Worm (Caenorhabditis elegans): ENCODE data around the gene vrp-1.

vrp-1 gene

DNA sequence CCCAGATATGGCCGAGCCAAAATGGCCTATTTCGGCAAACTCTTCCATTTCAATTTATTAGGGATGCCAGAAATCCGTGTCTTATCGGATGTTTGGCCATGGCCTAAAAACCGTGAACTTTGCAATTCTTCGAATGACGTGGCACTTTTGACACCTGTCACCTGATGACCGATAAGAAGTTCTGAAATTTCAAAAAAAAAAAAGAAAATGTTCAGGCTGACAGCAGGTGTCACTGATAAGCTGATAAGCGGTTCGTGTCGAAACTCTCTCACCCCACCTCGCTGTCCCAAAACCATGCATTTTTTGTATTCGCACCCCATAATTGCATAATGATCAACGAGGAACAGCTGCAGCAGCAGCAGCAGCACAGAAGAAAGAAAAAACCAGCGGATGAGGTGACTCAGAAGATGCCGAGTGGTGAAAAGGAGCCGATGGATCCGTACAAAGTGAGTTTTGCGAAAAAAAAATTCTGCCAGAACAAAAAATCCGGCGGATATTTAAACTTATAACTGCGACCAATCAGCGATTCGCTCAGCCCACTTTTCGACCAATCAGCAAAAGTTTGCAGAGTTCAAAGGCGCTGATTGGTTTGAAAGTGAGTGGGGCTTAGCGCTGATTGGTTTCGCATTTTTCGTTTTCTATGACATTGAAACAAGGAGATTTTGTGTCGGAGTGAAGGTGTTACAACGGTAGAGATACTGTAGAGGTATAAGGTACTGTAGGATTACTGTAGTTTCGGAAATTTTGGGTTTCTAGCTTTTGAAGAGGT, at the start of gene vrp-1, which contains the start of gene Y54G2A.28:
TSS of gene vrp-1 (plus strand) at position 214 of the 769 bp plus-strand sequence.
TSS of gene Y54G2A.28 (minus strand) at position 48 of the 769 bp plus-strand sequence.
- TF ChIP-seq dao-5 (tag; optimal IDR thresholded peaks at IDR 0.05) (no peak), W03F9.2 (tag; optimal IDR thresholded peaks at IDR 0.05) (no peak), him-1 (tag; optimal IDR thresholded peaks at IDR 0.05) (no peak)

- TF ChIP-seq him-1 (tag; optimal IDR thresholded peaks at IDR 0.05), result no peak
- no peak for TF ChIP-seq W03F9.2 (tag; optimal IDR thresholded peaks at IDR 0.05)
- no peak for TF ChIP-seq dao-5 (tag; optimal IDR thresholded peaks at IDR 0.05)
These were observed 45.5 kb upstream of the vrp-1 start for ce11 chrIV:2966884-2967283.

- TF ChIP-seq W03F9.2 (tag; optimal IDR thresholded peaks at IDR 0.05) (no peak), him-1 (tag; optimal IDR thresholded peaks at IDR 0.05) (no peak)
These were observed 42.9 kb upstream of the vrp-1 start, which contains the start of gene Y54G2A.57 for ce11 chrIV:2969399-2969990. Gene Y54G2A.57 (plus strand): TSS chrIV:2969940.

DNA sequence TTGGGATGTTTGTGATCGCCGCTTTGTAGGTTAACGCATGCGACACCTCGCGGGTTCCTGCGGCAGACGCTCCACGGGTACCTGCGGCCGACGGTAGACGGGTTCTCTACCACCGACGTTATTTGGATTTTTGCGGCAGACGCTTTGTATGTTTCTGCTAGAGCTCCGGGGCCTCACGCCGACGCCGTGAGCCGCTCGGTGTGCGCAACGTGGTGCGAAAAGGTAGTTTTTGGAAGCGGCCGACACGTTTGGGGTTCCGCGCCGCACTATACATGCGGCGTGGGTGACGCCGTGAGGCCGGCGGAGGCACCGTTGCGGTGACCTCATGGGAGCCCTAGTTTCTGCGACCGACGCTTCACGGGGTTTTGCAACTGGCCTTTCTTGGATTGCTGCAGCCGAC, 41.3 kb upstream of the vrp-1 start:
- no peak for TF ChIP-seq dao-5 (tag; optimal IDR thresholded peaks at IDR 0.05)
- TF ChIP-seq W03F9.2 (tag; optimal IDR thresholded peaks at IDR 0.05), result no peak

DNA sequence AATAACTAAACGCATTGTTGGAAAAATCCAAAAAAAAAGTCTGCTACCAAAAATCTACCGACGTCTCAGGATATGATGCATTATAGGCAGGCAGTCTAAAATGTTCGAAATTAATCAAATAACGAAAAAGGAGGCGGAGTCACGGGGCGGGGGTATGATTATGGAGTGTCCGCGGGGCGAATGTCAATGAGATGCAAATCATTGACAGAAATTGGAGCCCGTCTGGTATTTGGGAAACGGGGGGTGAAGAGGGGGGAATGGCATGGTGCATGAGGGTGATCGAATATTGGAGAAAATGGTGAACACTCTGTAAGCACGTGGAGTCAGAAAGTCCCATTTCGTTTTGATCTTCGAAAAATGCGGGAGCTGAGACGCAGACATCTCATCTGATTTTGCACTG, 34.0 kb upstream of the vrp-1 start, which contains the start of gene lad-2:
TSS of gene lad-2 (minus strand) at position 101 of the 400 bp plus-strand sequence.
- TF ChIP-seq dao-5 (tag; optimal IDR thresholded peaks at IDR 0.05), result no peak
- no peak for TF ChIP-seq him-1 (tag; optimal IDR thresholded peaks at IDR 0.05)
- no peak for TF ChIP-seq W03F9.2 (tag; optimal IDR thresholded peaks at IDR 0.05)

ce11 chrIV:2982443-2982842, 29.9 kb upstream of the vrp-1 start:
- TF ChIP-seq W03F9.2 (tag; optimal IDR thresholded peaks at IDR 0.05) (no peak), him-1 (tag; optimal IDR thresholded peaks at IDR 0.05) (no peak), dao-5 (tag; optimal IDR thresholded peaks at IDR 0.05) (no peak)

- TF ChIP-seq W03F9.2 (tag; optimal IDR thresholded peaks at IDR 0.05) (no peak), him-1 (tag; optimal IDR thresholded peaks at IDR 0.05) (no peak), dao-5 (tag; optimal IDR thresholded peaks at IDR 0.05) (no peak)
These were observed 25.7 kb upstream of the vrp-1 start for ce11 chrIV:2986720-2987119.

- TF ChIP-seq W03F9.2 (tag; optimal IDR thresholded peaks at IDR 0.05) (no peak), him-1 (tag; optimal IDR thresholded peaks at IDR 0.05) (peak; percentile 1)
These were observed 21.9 kb upstream of the vrp-1 start for ce11 chrIV:2990519-2990918.

- TF ChIP-seq him-1 (tag; optimal IDR thresholded peaks at IDR 0.05) (peak; percentile 79), dao-5 (tag; optimal IDR thresholded peaks at IDR 0.05) (no peak)
These were observed 19.0 kb upstream of the vrp-1 start for ce11 chrIV:2993278-2993899.

DNA sequence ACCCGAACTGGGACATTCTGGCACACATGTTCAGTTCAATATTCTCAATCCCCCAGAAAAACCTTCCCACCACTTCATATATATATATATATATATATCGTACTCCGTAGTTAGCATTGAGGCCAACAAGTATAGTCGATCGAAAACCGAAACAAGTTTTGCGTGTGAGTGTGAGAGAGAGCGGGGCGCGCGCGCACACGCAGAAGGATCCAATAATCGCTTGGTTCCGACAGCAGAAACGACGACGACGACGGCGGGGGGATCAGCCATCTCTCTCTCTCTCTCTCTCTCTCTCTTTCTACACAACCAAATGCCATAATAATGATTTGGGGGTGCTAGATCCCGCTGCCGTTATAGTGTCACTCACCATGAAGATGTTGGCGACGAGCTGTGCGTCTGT, 17.5 kb upstream of the vrp-1 start:
- TF ChIP-seq W03F9.2 (tag; optimal IDR thresholded peaks at IDR 0.05), result no peak
- TF ChIP-seq him-1 (tag; optimal IDR thresholded peaks at IDR 0.05), result no peak
- TF ChIP-seq dao-5 (tag; optimal IDR thresholded peaks at IDR 0.05), result no peak

DNA sequence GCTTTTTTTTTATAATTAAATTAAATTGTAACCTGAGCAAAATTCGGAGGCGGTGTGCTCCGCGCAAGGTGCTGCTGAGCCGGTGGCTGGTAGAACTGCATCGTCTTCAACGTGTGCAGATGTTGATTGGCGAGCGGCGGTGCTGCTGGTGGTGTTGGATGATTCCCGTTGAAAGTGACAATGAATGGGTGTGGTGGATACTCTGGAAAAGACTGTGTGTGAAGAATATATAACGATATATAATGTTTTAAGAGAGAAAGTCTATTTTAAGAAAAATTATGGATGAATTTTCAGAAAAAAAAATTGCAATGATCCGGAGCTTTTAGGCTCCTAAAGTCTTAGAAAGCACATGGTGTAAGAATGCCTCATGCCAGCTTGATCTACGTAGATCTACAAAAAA, 17.0 kb upstream of the vrp-1 start, which contains the start of gene Y54G2A.26:
TSS of gene Y54G2A.26 (minus strand) at position 101 of the 400 bp plus-strand sequence.
- TF ChIP-seq dao-5 (tag; optimal IDR thresholded peaks at IDR 0.05), result no peak
- no peak for TF ChIP-seq W03F9.2 (tag; optimal IDR thresholded peaks at IDR 0.05)

ce11 chrIV:2997302-2997701, 15.1 kb upstream of the vrp-1 start:
- no peak for TF ChIP-seq W03F9.2 (tag; optimal IDR thresholded peaks at IDR 0.05)

DNA sequence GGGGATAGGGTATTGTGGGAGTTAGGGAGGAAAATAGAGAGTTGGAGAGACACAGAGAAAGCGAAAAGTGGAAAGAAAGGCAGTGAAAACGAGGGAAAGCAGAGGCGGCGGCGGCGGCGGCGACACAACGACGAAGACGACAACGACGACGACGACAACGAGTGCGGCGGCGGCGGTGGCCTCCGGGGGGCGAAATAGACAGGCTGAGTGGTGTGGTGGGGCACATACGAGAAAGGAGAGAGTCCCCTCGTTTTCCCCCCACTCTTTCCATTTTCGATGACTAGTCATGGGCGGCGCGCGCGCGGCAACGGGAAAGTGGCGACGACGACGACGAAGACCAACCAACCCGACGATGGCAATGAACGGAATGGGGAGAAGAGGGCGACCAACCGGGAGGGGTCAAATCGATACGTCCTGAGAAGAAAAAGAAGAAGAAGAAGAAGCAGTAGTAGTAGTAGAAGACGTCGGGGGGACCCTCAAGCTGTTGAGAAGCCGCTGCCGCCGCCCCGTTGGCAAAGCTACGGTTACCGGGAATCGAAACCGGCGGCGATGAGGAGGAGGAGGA, 13.7 kb upstream of the vrp-1 start:
- peak; percentile 77 for TF ChIP-seq him-1 (tag; optimal IDR thresholded peaks at IDR 0.05)
- no peak for TF ChIP-seq W03F9.2 (tag; optimal IDR thresholded peaks at IDR 0.05)
- TF ChIP-seq dao-5 (tag; optimal IDR thresholded peaks at IDR 0.05), result no peak

- TF ChIP-seq W03F9.2 (tag; optimal IDR thresholded peaks at IDR 0.05) (no peak), dao-5 (tag; optimal IDR thresholded peaks at IDR 0.05) (no peak), him-1 (tag; optimal IDR thresholded peaks at IDR 0.05) (no peak)
These were observed 10.9 kb upstream of the vrp-1 start for ce11 chrIV:3001500-3001899.
